Worm (Caenorhabditis elegans): ENCODE measurements around the gene Y43B11AR.3.

Gene Y43B11AR.3

DNA sequence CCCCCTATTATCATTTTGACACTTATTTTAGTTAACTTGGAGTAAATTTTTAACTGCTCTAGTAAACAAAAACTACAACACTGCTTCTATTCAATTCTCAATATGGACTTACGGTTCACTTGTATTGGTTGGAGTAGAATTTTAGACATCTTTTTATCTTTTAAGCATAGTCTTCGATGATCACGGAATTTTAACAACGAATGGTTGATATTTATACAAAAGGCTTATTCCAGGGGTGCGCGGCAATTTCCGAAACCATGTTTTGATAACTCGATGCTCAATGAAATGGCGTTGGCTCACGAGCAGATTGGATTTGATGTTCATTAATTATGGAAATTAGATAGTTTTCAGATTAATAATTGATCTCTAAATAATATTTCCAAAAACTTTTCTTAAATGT is 40.1 kb downstream of the Y43B11AR.3 start (continued):
- TF ChIP-seq lag-1 (GFP tag; IDR thresholded peaks at IDR 0.05) (no peak), unc-130 (GFP tag; optimal IDR thresholded peaks at IDR 0.05) (peak; percentile 92), hrde-1 (tag; optimal IDR thresholded peaks at IDR 0.05; ENCODE audit: borderline replicate concordance) (peak; percentile 96), lin-26 (GFP tag; IDR thresholded peaks at IDR 0.05) (peak; percentile 47; the same call in 1 of the 2 replicates), ztf-6 (GFP tag; IDR thresholded peaks at IDR 0.05) (no peak), egl-44 (GFP tag; IDR thresholded peaks at IDR 0.05) (no peak), dox-1 (GFP tag; IDR thresholded peaks at IDR 0.05) (no peak), die-1 (tag; optimal IDR thresholded peaks at IDR 0.05) (peak; percentile 28), ztf-18 (tag; optimal IDR thresholded peaks at IDR 0.05) (peak; percentile 56), ztf-26 (tag; optimal IDR thresholded peaks at IDR 0.05) (no peak), F33H1.4 (GFP tag; IDR thresholded peaks at IDR 0.05) (peak; percentile 50), ztf-25 (GFP tag; IDR thresholded peaks at IDR 0.05) (0 out of 2 replicates have a peak, but pooled peaks have one; percentile 28), B0019.2 (GFP tag; conservative IDR thresholded peaks at IDR 0.05) (no peak), tbx-9 (tag; optimal IDR thresholded peaks at IDR 0.05; ENCODE audit: borderline replicate concordance) (no peak), atf-7 (tag; optimal IDR thresholded peaks at IDR 0.05) (peak; percentile 39), B0336.3 (GFP tag; IDR thresholded peaks at IDR 0.05) (peak; percentile 93), T26A5.8 (tag; optimal IDR thresholded peaks at IDR 0.05) (peak; percentile 51), F57C9.4 (tag; optimal IDR thresholded peaks at IDR 0.05) (peak; percentile 3), F55B11.4 (tag; optimal IDR thresholded peaks at IDR 0.05; ENCODE audit: borderline replicate concordance, insufficient read depth) (no peak), tlf-1 (GFP tag; optimal IDR thresholded peaks at IDR 0.05) (peak; percentile 42), B0035.1 (tag; optimal IDR thresholded peaks at IDR 0.05) (no peak), rec-8 (tag; optimal IDR thresholded peaks at IDR 0.05) (peak; percentile 30 to 60), ceh-40 (GFP tag; IDR thresholded peaks at IDR 0.05) (no peak)

- TF ChIP-seq hlh-26 (GFP tag; conservative IDR thresholded peaks at IDR 0.05) (no peak), sdz-38 (tag; optimal IDR thresholded peaks at IDR 0.05) (no peak), mes-4 (tag; optimal IDR thresholded peaks at IDR 0.05) (no peak), dpff-1 (tag; optimal IDR thresholded peaks at IDR 0.05) (no peak), dox-1 (GFP tag; IDR thresholded peaks at IDR 0.05) (peak; percentile 90), die-1 (tag; optimal IDR thresholded peaks at IDR 0.05) (no peak), F52B5.7 (tag; optimal IDR thresholded peaks at IDR 0.05) (no peak), T26A5.8 (tag; optimal IDR thresholded peaks at IDR 0.05) (no peak), ets-4 (GFP tag; optimal IDR thresholded peaks at IDR 0.05) (no peak), ceh-27 (GFP tag; optimal IDR thresholded peaks at IDR 0.05) (peak; percentile 52), nfyb-1 (GFP tag; IDR thresholded peaks at IDR 0.05) (peak; percentile 57; the same call in 1 of the 2 replicates), egrh-3 (GFP tag; IDR thresholded peaks at IDR 0.05) (0 out of 2 replicates have a peak, but pooled peaks have one; percentile 20), ztf-25 (GFP tag; IDR thresholded peaks at IDR 0.05) (0 out of 2 replicates have a peak, but pooled peaks have one; percentile 23), cebp-1 (GFP tag; IDR thresholded peaks at IDR 0.05) (peak; percentile 91), cebp-1 (tag; optimal IDR thresholded peaks at IDR 0.05) (peak; percentile 98), snpc-4 (GFP tag; optimal IDR thresholded peaks at IDR 0.05) (peak; percentile 57), snpc-4 (tag; optimal IDR thresholded peaks at IDR 0.05) (peak; percentile 2 to 89 (median 82)), T07F8.4 (tag; optimal IDR thresholded peaks at IDR 0.05) (no peak), madf-3 (GFP tag; IDR thresholded peaks at IDR 0.05) (peak; percentile 94), hrde-1 (tag; optimal IDR thresholded peaks at IDR 0.05; ENCODE audit: borderline replicate concordance) (peak; percentile 82), hsf-1 (GFP tag; IDR thresholded peaks at IDR 0.05) (peak; percentile 89), lsl-1 (GFP tag; optimal IDR thresholded peaks at IDR 0.05) (peak; percentile 99), sea-2 (GFP tag; IDR thresholded peaks at IDR 0.05) (no peak), ztf-26 (tag; optimal IDR thresholded peaks at IDR 0.05) (no peak), unc-62 (GFP tag; optimal IDR thresholded peaks at IDR 0.05) (no peak), tbx-9 (tag; optimal IDR thresholded peaks at IDR 0.05; ENCODE audit: borderline replicate concordance) (no peak), tbp1 (GFP tag; optimal IDR thresholded peaks at IDR 0.05) (peak; percentile 62), ztf-28 (GFP tag; IDR thresholded peaks at IDR 0.05) (peak; percentile 77), rec-8 (tag; optimal IDR thresholded peaks at IDR 0.05) (no peak), ztf-22 (GFP tag; optimal IDR thresholded peaks at IDR 0.05) (no peak), efl-1 (GFP tag; optimal IDR thresholded peaks at IDR 0.05) (peak; percentile 99)
Measured at ce11 chrIV:7039476-7040261, 43.8 kb downstream of the Y43B11AR.3 start, which contains the start of the genes cogc-2 and klp-18. Gene cogc-2, minus strand, starts transcription at chrIV:7039580. Gene klp-18, plus strand, starts transcription at chrIV:7040211.
